Worm (Caenorhabditis elegans): Measurements from ENCODE around the gene B0310.3.

The B0310.3 gene

DNA sequence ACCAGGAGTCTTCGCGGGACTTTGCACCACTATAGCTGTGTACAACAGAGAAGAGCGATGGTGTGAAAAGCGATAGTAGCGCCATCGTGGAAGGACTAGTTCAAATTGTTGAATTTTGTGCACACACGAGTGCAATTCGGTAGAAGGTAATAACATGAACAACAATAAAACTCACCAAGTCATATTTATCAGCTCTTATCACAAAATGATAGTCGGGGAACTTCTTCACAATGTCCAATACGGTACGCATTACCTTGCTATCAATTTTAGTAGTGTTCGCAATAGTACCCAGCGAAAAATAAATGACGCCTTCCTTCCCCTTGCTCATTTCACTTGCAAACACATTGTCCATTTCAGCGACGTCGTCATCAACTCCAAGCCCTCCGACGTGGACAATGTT is 6.9 kb upstream of the B0310.3 start:
- TF ChIP-seq aha-1 (tag; optimal IDR thresholded peaks at IDR 0.05), result no peak
- TF ChIP-seq mab-9 (GFP tag; IDR thresholded peaks at IDR 0.05), result no peak
- TF ChIP-seq F16B12.6 (tag; optimal IDR thresholded peaks at IDR 0.05), result no peak
- TF ChIP-seq nhr-71 (tag; optimal IDR thresholded peaks at IDR 0.05), result no peak
- no peak for TF ChIP-seq C04F5.9 (tag; optimal IDR thresholded peaks at IDR 0.05)
- no peak for TF ChIP-seq nhr-20 (tag; optimal IDR thresholded peaks at IDR 0.05)
- no peak for TF ChIP-seq swsn-7 (tag; optimal IDR thresholded peaks at IDR 0.05)
- TF ChIP-seq sptf-1 (tag; optimal IDR thresholded peaks at IDR 0.05), result no peak
- no peak for TF ChIP-seq efl-1 (optimal IDR thresholded peaks at IDR 0.05)
- TF ChIP-seq efl-1 (GFP tag; optimal IDR thresholded peaks at IDR 0.05 in 1 of 2), result no peak
- TF ChIP-seq isw-1 (GFP tag; IDR thresholded peaks at IDR 0.05), result no peak
- no peak for TF ChIP-seq fkh-4 (tag; optimal IDR thresholded peaks at IDR 0.05; ENCODE audit: borderline replicate concordance)
- TF ChIP-seq fkh-8 (tag; optimal IDR thresholded peaks at IDR 0.05), result no peak
- TF ChIP-seq ceh-8 (GFP tag; optimal IDR thresholded peaks at IDR 0.05), result no peak
- TF ChIP-seq C34B4.2 (tag; optimal IDR thresholded peaks at IDR 0.05), result no peak
- no peak for TF ChIP-seq xbp-1 (tag; optimal IDR thresholded peaks at IDR 0.05)
- no peak for TF ChIP-seq egl-27 (tag; optimal IDR thresholded peaks at IDR 0.05)

ce11 chrX:524498-524897 is 3.7 kb upstream of the B0310.3 start:
- no peak for TF ChIP-seq F16B12.6 (tag; optimal IDR thresholded peaks at IDR 0.05)
- TF ChIP-seq aha-1 (tag; optimal IDR thresholded peaks at IDR 0.05), result no peak
- no peak for TF ChIP-seq alr-1 (tag; optimal IDR thresholded peaks at IDR 0.05; ENCODE audit: borderline replicate concordance)
- TF ChIP-seq lin-15B (tag; optimal IDR thresholded peaks at IDR 0.05), result no peak
- no peak for TF ChIP-seq snpc-4 (tag; optimal IDR thresholded peaks at IDR 0.05)

ce11 chrX:514023-514422 is 6.8 kb downstream of the B0310.3 start:
- peak; percentile 32 for TF ChIP-seq dsc-1 (tag; optimal IDR thresholded peaks at IDR 0.05)
- TF ChIP-seq nhr-71 (tag; optimal IDR thresholded peaks at IDR 0.05), result no peak
- TF ChIP-seq fkh-8 (tag; optimal IDR thresholded peaks at IDR 0.05), result peak; percentile 63

ce11 chrX:506848-507247 is 13.9 kb downstream of the B0310.3 start, which contains the start of gene B0310.2:
Gene B0310.2 (minus strand): TSS chrX:506948.
- TF ChIP-seq nhr-85 (tag) (peak; percentile 48), nhr-90 (tag; optimal IDR thresholded peaks at IDR 0.05; ENCODE audit: poor library complexity) (no peak), F16B12.6 (tag; optimal IDR thresholded peaks at IDR 0.05) (no peak), elt-3 (tag; optimal IDR thresholded peaks at IDR 0.05) (peak in 1 of 6 experiments; percentile 28), blmp-1 (tag; optimal IDR thresholded peaks at IDR 0.05) (peak; percentile 10)

DNA sequence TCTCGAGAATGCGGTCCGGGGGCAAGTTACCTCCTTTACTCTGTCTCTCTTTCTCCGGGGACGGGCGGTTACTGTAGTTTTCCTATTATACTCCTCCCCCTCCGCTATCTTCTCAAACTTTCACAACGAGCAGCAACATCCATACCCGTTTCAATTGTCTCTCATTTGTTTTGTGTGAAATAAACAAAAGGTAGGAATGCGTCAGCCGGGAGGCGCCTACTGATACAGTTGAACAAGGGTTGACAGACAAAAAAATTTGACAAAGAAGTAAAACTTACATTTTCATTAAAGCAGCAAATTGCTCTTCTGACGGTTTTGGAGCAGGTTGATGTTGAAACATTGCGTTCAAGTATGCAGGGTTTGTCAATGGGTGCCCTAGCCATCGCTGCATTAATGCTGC is 15.8 kb downstream of the B0310.3 start:
- TF ChIP-seq skn-1 (tag; optimal IDR thresholded peaks at IDR 0.05) (no peak), nhr-71 (tag; optimal IDR thresholded peaks at IDR 0.05) (no peak), elt-3 (tag; optimal IDR thresholded peaks at IDR 0.05) (peak in 1 of 6 experiments; percentile 0), fkh-4 (tag; optimal IDR thresholded peaks at IDR 0.05; ENCODE audit: borderline replicate concordance) (no peak), efl-1 (optimal IDR thresholded peaks at IDR 0.05) (no peak), efl-1 (GFP tag; optimal IDR thresholded peaks at IDR 0.05 in 1 of 2) (peak in 1 of 2 experiments; percentile 28), lsy-2 (tag; optimal IDR thresholded peaks at IDR 0.05) (peak in 1 of 2 experiments; percentile 6), blmp-1 (tag; optimal IDR thresholded peaks at IDR 0.05) (peak; percentile 18)

DNA sequence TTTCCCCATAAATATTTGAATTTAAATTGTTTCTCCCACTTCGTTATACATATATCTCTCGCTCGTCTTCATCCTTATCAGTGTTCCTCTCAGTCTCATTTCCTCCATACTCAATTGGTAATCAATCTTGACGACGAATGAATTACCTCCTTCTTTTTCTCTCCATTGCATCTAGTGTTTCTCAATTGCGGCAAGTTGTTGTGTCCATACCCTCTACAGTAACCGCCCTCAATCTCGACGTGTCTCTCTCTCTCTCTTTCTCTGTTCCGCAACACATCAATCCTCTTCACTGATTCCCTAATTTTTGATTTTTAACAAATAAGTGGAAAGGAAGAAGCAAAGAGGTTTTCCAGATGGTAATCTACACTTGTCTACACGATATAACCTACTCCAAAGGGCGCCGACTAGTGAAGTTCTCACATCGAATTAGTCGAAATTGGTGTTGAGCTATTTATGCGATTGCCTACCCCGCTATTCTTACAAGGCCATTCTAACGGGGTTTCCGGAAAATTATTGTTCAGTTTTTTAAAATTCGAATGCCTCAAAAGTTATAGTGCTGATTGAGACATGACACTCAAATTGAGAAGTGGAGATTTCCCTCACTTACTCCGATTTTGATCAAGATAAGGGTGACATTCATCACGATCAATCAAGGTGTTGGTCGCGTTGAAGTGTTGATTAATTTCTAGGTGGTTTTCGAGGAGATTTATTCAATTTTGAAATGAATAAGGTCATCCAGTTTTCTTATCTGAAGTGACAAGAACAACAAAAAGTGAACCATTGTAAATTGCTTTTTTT is 16.5 kb downstream of the B0310.3 start:
- TF ChIP-seq nhr-237 (tag; optimal IDR thresholded peaks at IDR 0.05), result no peak
- TF ChIP-seq rnt-1 (tag; optimal IDR thresholded peaks at IDR 0.05), result peak; percentile 36
- no peak for TF ChIP-seq hlh-4 (tag; optimal IDR thresholded peaks at IDR 0.05)
- peak; percentile 83 for TF ChIP-seq blmp-1 (tag; optimal IDR thresholded peaks at IDR 0.05)
- TF ChIP-seq nhr-90 (tag; optimal IDR thresholded peaks at IDR 0.05; ENCODE audit: poor library complexity), result peak; percentile 11
- TF ChIP-seq unc-130 (tag; optimal IDR thresholded peaks at IDR 0.05), result peak; percentile 3
- TF ChIP-seq snu-23 (GFP tag; optimal IDR thresholded peaks at IDR 0.05), result peak; percentile 15
- no peak for TF ChIP-seq unc-98 (GFP tag; IDR thresholded peaks at IDR 0.05)
- TF ChIP-seq nhr-71 (tag; optimal IDR thresholded peaks at IDR 0.05), result no peak
- TF ChIP-seq lsy-2 (tag; optimal IDR thresholded peaks at IDR 0.05), result peak in 1 of 2 experiments; percentile 68
- peak in 4 of 6 experiments; percentile 60 to 89 (median 87) for TF ChIP-seq elt-3 (tag; optimal IDR thresholded peaks at IDR 0.05)
- peak; percentile 73 for TF ChIP-seq nhr-85 (tag)
- TF ChIP-seq lin-35 (GFP tag; optimal IDR thresholded peaks at IDR 0.05), result peak in 1 of 2 experiments; percentile 25
- peak; percentile 40 for TF ChIP-seq lin-14 (GFP tag; optimal IDR thresholded peaks at IDR 0.05)
- TF ChIP-seq efl-1 (optimal IDR thresholded peaks at IDR 0.05), result no peak
- peak in 1 of 2 experiments; percentile 78 for TF ChIP-seq efl-1 (GFP tag; optimal IDR thresholded peaks at IDR 0.05 in 1 of 2)
- peak; percentile 17 for TF ChIP-seq pag-3 (tag; optimal IDR thresholded peaks at IDR 0.05; ENCODE audit: borderline replicate concordance, insufficient read depth)
